Fruit fly (Drosophila melanogaster) whole organism, embryonic: ENCODE measurements around the gene Grip75.

ENCODE experiments used
- CG10267 ChIP-seq: fragments of 200-800 bp; sonication (Bioruptor generic); optimal IDR thresholded peaks from 2 replicates; lab custom pipeline; 2018; ENCODE audit warnings: missing biosample characterization, mild to moderate bottlenecking, missing genetic modification characterization, moderate library complexity
- CG10366 ChIP-seq: fragments of 200-800 bp; sonication (Bioruptor generic); IDR thresholded peaks from 2 replicates; pipeline ENCODE4 v1.3.6; 2022; ENCODE audit warnings: missing biosample characterization, missing genetic modification characterization
- CG10431 ChIP-seq: fragments of 200-800 bp; sonication (Bioruptor generic); optimal IDR thresholded peaks from 3 replicates; lab custom pipeline; 2018; ENCODE audit warnings: missing biosample characterization, mild to moderate bottlenecking, missing genetic modification characterization
- CG11695 ChIP-seq: fragments of 200-800 bp; sonication (Bioruptor generic); IDR thresholded peaks from 3 replicates; pipeline ENCODE4 v1.3.6; 2022; ENCODE audit warnings: missing biosample characterization, missing genetic modification characterization
- CG11696 ChIP-seq: fragments of 200-800 bp; sonication (Bioruptor generic); IDR thresholded peaks from 2 replicates; pipeline ENCODE4 v1.3.6; 2022; ENCODE audit warnings: missing biosample characterization, missing genetic modification characterization
- CG12659 ChIP-seq: fragments of 200-800 bp; sonication (Bioruptor generic); optimal IDR thresholded peaks from 3 replicates; lab custom pipeline; 2017; ENCODE audit warnings: mild to moderate bottlenecking, missing biosample characterization, missing genetic modification reagents, missing genetic modification characterization
- CG13424 ChIP-seq: fragments of 200-800 bp; sonication (Bioruptor generic); optimal IDR thresholded peaks from 2 replicates; lab custom pipeline; 2019; ENCODE audit warnings: missing biosample characterization, mild to moderate bottlenecking, missing genetic modification characterization, moderate library complexity
- CG17385 ChIP-seq: fragments of 200-800 bp; sonication (Bioruptor generic); optimal IDR thresholded peaks from 3 replicates; lab custom pipeline; 2018; ENCODE audit warnings: missing biosample characterization, mild to moderate bottlenecking, missing genetic modification characterization
- CG18764 ChIP-seq: fragments of 200-800 bp; sonication (Bioruptor generic); optimal IDR thresholded peaks from 3 replicates; lab custom pipeline; 2016; ENCODE audit warnings: missing biosample characterization, missing genetic modification characterization
- CG2712 ChIP-seq: fragments of 200-800 bp; optimal IDR thresholded peaks from 3 replicates; lab custom pipeline; 2019; ENCODE audit warnings: missing biosample characterization, mild to moderate bottlenecking, missing genetic modification characterization, moderate library complexity
- CG34224 ChIP-seq: fragments of 200-800 bp; sonication (Bioruptor generic); IDR thresholded peaks from 3 replicates; pipeline ENCODE4 v1.3.6; 2022; ENCODE audit warnings: missing biosample characterization, missing genetic modification characterization; ENCODE audit not compliant: partially characterized antibody
- CG3726 ChIP-seq: fragments of 200-800 bp; sonication (Bioruptor generic); IDR thresholded peaks from 3 replicates; pipeline ENCODE4, ENCODE4 v1.3.6; 2022; ENCODE audit warnings: missing biosample characterization, missing genetic modification characterization
- CG3995 ChIP-seq: fragments of 200-800 bp; sonication (Bioruptor generic); optimal IDR thresholded peaks from 3 replicates; lab custom pipeline; 2016; ENCODE audit warnings: missing biosample characterization, missing genetic modification characterization
- CG4282 ChIP-seq: fragments of 200-800 bp; sonication (Bioruptor generic); optimal IDR thresholded peaks from 2 replicates; lab custom pipeline; 2016; ENCODE audit warnings: missing biosample characterization, missing genetic modification characterization
- CG4424 ChIP-seq: fragments of 200-800 bp; sonication (Bioruptor generic); optimal IDR thresholded peaks from 3 replicates; lab custom pipeline; 2016; ENCODE audit warnings: missing biosample characterization, missing genetic modification characterization
- CG4617 ChIP-seq: fragments of 200-800 bp; sonication (Bioruptor generic); optimal IDR thresholded peaks from 3 replicates; lab custom pipeline; 2016; ENCODE audit warnings: missing biosample characterization, missing genetic modification characterization, borderline replicate concordance
- CG4730 ChIP-seq: fragments of 200-800 bp; sonication (Bioruptor generic); IDR thresholded peaks from 2 replicates; pipeline ENCODE4 v1.3.6; 2022; ENCODE audit warnings: missing biosample characterization, missing genetic modification characterization
- CG6272 ChIP-seq: fragments of 200-800 bp; sonication (Bioruptor generic); IDR thresholded peaks from 2 replicates; pipeline ENCODE4 v1.3.6; 2022; ENCODE audit warnings: missing biosample characterization, missing genetic modification characterization
- CG7357 ChIP-seq: fragments of 200-800 bp; sonication (Bioruptor generic); IDR thresholded peaks from 3 replicates; pipeline ENCODE4 v1.3.6; 2022; ENCODE audit warnings: missing biosample characterization, missing genetic modification characterization
- CG7556 ChIP-seq: fragments of 200-800 bp; sonication (Bioruptor generic); optimal IDR thresholded peaks from 2 replicates; lab custom pipeline; 2017; ENCODE audit warnings: missing biosample characterization, mild to moderate bottlenecking, missing genetic modification characterization
- CG7745 ChIP-seq: fragments of 200-800 bp; sonication (Bioruptor generic); optimal IDR thresholded peaks from 2 replicates; lab custom pipeline; 2018; ENCODE audit warnings: missing biosample characterization, mild to moderate bottlenecking, missing genetic modification characterization, moderate library complexity
- CG8290 ChIP-seq, 3 experiments: fragments of 200-800 bp; sonication (Bioruptor generic); optimal IDR thresholded peaks; 2 replicates each; lab custom pipeline; 2016 to 2019; ENCODE audit warnings: missing biosample characterization in 3 of 3, missing genetic modification characterization in 3 of 3, mild to moderate bottlenecking in 2 of 3, moderate library complexity in 1 of 3
- D19A ChIP-seq: fragments of 200-800 bp; optimal IDR thresholded peaks from 3 replicates; lab custom pipeline; 2019; ENCODE audit warnings: missing biosample characterization, mild to moderate bottlenecking, missing genetic modification characterization, moderate library complexity
- Fer3 ChIP-seq: fragments of 200-800 bp; sonication (Bioruptor generic); optimal IDR thresholded peaks from 2 replicates; lab custom pipeline; 2018; ENCODE audit warnings: missing biosample characterization, mild to moderate bottlenecking, missing genetic modification characterization, moderate library complexity
- H15 ChIP-seq: fragments of 200-800 bp; sonication (Bioruptor generic); IDR thresholded peaks from 3 replicates; pipeline ENCODE4 v1.3.6; 2022; ENCODE audit warnings: missing biosample characterization, missing genetic modification characterization
- Hmx ChIP-seq: fragments of 200-800 bp; sonication (Bioruptor generic); optimal IDR thresholded peaks from 2 replicates; lab custom pipeline; 2016; ENCODE audit warnings: missing biosample characterization, missing genetic modification characterization
- MBD-R2 ChIP-seq: fragments of 200-800 bp; sonication (Bioruptor generic); IDR thresholded peaks from 2 replicates; pipeline ENCODE4 v1.3.6; 2022; ENCODE audit warnings: missing biosample characterization, missing genetic modification characterization
- Mes4 ChIP-seq: fragments of 200-800 bp; sonication (Bioruptor generic); optimal IDR thresholded peaks from 2 replicates; lab custom pipeline; 2016; ENCODE audit warnings: missing biosample characterization, missing genetic modification characterization
- Mrtf ChIP-seq: fragments of 200-800 bp; sonication (Bioruptor generic); IDR thresholded peaks from 3 replicates; pipeline ENCODE4 v1.3.6; 2022; ENCODE audit warnings: missing biosample characterization, missing genetic modification characterization
- Opbp ChIP-seq: fragments of 200-800 bp; sonication (Bioruptor generic); IDR thresholded peaks from 3 replicates; pipeline ENCODE4 v1.3.6; 2022; ENCODE audit warnings: missing biosample characterization, missing genetic modification characterization; ENCODE audit not compliant: partially characterized antibody
- Side ChIP-seq: fragments of 200-800 bp; sonication (Bioruptor generic); optimal IDR thresholded peaks from 2 replicates; lab custom pipeline; 2016; ENCODE audit warnings: missing biosample characterization, missing genetic modification characterization
- al ChIP-seq: fragments of 200-800 bp; sonication (Bioruptor generic); IDR thresholded peaks from 2 replicates; pipeline ENCODE4 v1.3.6; 2022; ENCODE audit warnings: missing biosample characterization, missing genetic modification characterization
- gem ChIP-seq: fragments of 200-800 bp; sonication (Bioruptor generic); optimal IDR thresholded peaks from 2 replicates; lab custom pipeline; 2019; ENCODE audit warnings: missing biosample characterization, mild to moderate bottlenecking, missing genetic modification characterization, moderate library complexity
- gsb-n ChIP-seq: fragments of 200-800 bp; sonication (Bioruptor generic); optimal IDR thresholded peaks from 3 replicates; lab custom pipeline; 2018; ENCODE audit warnings: missing biosample characterization, mild to moderate bottlenecking, missing genetic modification characterization
- hbn ChIP-seq: fragments of 200-800 bp; sonication (Bioruptor generic); IDR thresholded peaks from 2 replicates; pipeline ENCODE4 v1.3.6; 2022; ENCODE audit warnings: missing biosample characterization, missing genetic modification characterization; ENCODE audit not compliant: partially characterized antibody
- hth ChIP-seq: fragments of >200 bp; optimal IDR thresholded peaks from 2 replicates; lab custom pipeline; 2017; ENCODE audit warnings: inconsistent platforms
- jigr1 ChIP-seq: fragments of 200-800 bp; sonication (Bioruptor generic); IDR thresholded peaks from 3 replicates; pipeline ENCODE4 v1.3.6; 2022; ENCODE audit warnings: missing biosample characterization, missing genetic modification characterization
- kay ChIP-seq: fragments of 200-800 bp; sonication (Bioruptor generic); optimal IDR thresholded peaks from 2 replicates; lab custom pipeline; 2016; ENCODE audit warnings: missing biosample characterization, missing genetic modification characterization
- ken ChIP-seq: fragments of 200-800 bp; sonication (Bioruptor generic); IDR thresholded peaks from 3 replicates; pipeline ENCODE4 v1.3.6; 2022; ENCODE audit warnings: missing biosample characterization, missing genetic modification characterization
- nau ChIP-seq: fragments of 200-800 bp; sonication (Bioruptor generic); optimal IDR thresholded peaks from 3 replicates; lab custom pipeline; 2017; ENCODE audit warnings: missing biosample characterization, mild to moderate bottlenecking, missing genetic modification characterization, missing genetic modification reagents
- oc ChIP-seq: fragments of 200-800 bp; sonication (Bioruptor generic); optimal IDR thresholded peaks from 2 replicates; lab custom pipeline; 2018; ENCODE audit warnings: missing biosample characterization, mild to moderate bottlenecking, missing genetic modification characterization, moderate library complexity
- onecut ChIP-seq: fragments of 200-800 bp; sonication (Bioruptor generic); IDR thresholded peaks from 2 replicates; pipeline ENCODE4 v1.3.6; 2022; ENCODE audit warnings: missing biosample characterization, missing genetic modification characterization
- org-1 ChIP-seq: fragments of 200-800 bp; sonication (Bioruptor generic); optimal IDR thresholded peaks from 2 replicates; lab custom pipeline; 2017; ENCODE audit warnings: missing biosample characterization, missing genetic modification characterization
- prd ChIP-seq, 3 experiments: fragments of >200 bp in 2 of 3; fragments of 200-800 bp in 1 of 3; sonication (Bioruptor generic) in 1 of 3; optimal IDR thresholded peaks in 2 of 3; IDR thresholded peaks in 1 of 3; 2 replicates in 2 of 3; 3 replicates in 1 of 3; pipeline versions ENCODE4 v1.3.6 to Lab custom; 2017 to 2022; ENCODE audit warnings: missing biosample characterization in 1 of 3, missing genetic modification characterization in 1 of 3
- seq ChIP-seq: fragments of 200-800 bp; sonication (Bioruptor generic); IDR thresholded peaks from 2 replicates; pipeline ENCODE4 v1.3.6; 2022; ENCODE audit warnings: missing biosample characterization, missing genetic modification characterization
- slbo ChIP-seq: fragments of 200-800 bp; sonication (Bioruptor generic); IDR thresholded peaks from 2 replicates; pipeline ENCODE4 v1.3.6; 2022; ENCODE audit warnings: missing biosample characterization, missing genetic modification characterization
- slou ChIP-seq: fragments of 200-800 bp; sonication (Bioruptor generic); optimal IDR thresholded peaks from 3 replicates; lab custom pipeline; 2016; ENCODE audit warnings: missing biosample characterization, missing genetic modification characterization
- sqz ChIP-seq: fragments of 200-800 bp; sonication (Bioruptor generic); optimal IDR thresholded peaks from 3 replicates; lab custom pipeline; 2018; ENCODE audit warnings: missing biosample characterization, mild to moderate bottlenecking, missing genetic modification characterization
- trem ChIP-seq: fragments of 200-800 bp; optimal IDR thresholded peaks from 3 replicates; lab custom pipeline; 2019; ENCODE audit warnings: missing biosample characterization, mild to moderate bottlenecking, missing genetic modification characterization, moderate library complexity
- wdn ChIP-seq: fragments of 200-800 bp; sonication (Bioruptor generic); IDR thresholded peaks from 2 replicates; pipeline ENCODE4 v1.3.6; 2022; ENCODE audit warnings: missing biosample characterization, missing genetic modification characterization
- zen ChIP-seq: fragments of 200-800 bp; sonication (Bioruptor generic); optimal IDR thresholded peaks from 3 replicates; lab custom pipeline; 2018; ENCODE audit warnings: missing biosample characterization, mild to moderate bottlenecking, missing genetic modification characterization, moderate library complexity

The Grip75 gene

DNA sequence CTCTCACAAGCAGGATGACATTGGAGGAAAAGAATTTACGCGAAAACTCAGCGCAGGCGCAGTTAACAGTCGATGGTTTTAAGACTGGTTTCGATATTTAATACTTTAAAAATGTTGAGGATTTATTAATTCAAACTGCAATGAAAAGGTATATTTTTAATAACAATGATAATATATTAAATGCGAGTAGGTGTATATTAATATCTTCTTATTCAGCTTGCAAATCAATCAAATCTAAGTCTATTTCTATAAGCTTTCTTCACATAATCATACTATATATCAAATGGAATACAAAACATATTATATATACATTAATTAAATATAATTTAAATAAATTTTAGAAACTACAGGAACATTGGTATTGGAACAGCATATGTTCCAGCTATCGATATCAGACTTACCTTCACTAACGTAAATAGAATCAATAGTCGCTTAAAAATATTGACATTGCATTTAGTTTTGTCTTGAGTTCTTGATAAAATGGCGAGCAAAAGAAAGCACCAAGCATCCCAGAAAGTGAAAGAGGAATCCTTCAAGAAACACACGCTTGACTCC lies 47.4 kb upstream of the Grip75 start, which contains the start of the genes TBC1D16 and holn1 (continued):
- TF ChIP-seq CG7745 (tag; lab: Kevin White, UChicago): no peak
- no peak for TF ChIP-seq CG3995 (GFP tag; lab: Kevin White, UChicago)
- no peak for TF ChIP-seq slbo
- no peak for TF ChIP-seq sqz (GFP tag; lab: Kevin White, UChicago)
- peak; percentile 35 for TF ChIP-seq trem (tag; lab: Kevin White, UChicago)
- TF ChIP-seq kay (GFP tag; lab: Kevin White, UChicago): no peak
- TF ChIP-seq CG13424 (tag; lab: Kevin White, UChicago): peak; percentile 13
- TF ChIP-seq H15 (GFP tag; lab: Robert Waterston, UW): no peak
- TF ChIP-seq CG3726: no peak
- no peak for TF ChIP-seq gem (tag; lab: Kevin White, UChicago)
- TF ChIP-seq D19A (tag; lab: Kevin White, UChicago): no peak
- no peak for TF ChIP-seq seq (GFP tag; lab: Robert Waterston, UW)
- TF ChIP-seq slou (GFP tag; lab: Kevin White, UChicago): no peak
- no peak for TF ChIP-seq CG10431 (GFP tag; lab: Kevin White, UChicago)
- no peak for TF ChIP-seq hth
- peak; percentile 50 for TF ChIP-seq MBD-R2 (GFP tag; lab: Robert Waterston, UW)
- TF ChIP-seq Fer3 (tag; lab: Kevin White, UChicago): no peak
- no peak for TF ChIP-seq Side (GFP tag; lab: Kevin White, UChicago)
- no peak for TF ChIP-seq Mes4
- TF ChIP-seq Mrtf (GFP tag; lab: Robert Waterston, UW): no peak
- TF ChIP-seq prd (optimal IDR thresholded peaks at IDR 0.05; lab: Kevin White, UChicago): no peak
- no peak for TF ChIP-seq prd (GFP tag; IDR thresholded peaks at IDR 0.05; lab: Robert Waterston, UW)
- peak; percentile 37 for TF ChIP-seq CG12659
- TF ChIP-seq nau (GFP tag; lab: Kevin White, UChicago): no peak
- no peak for TF ChIP-seq CG4424
- TF ChIP-seq CG7357 (GFP tag; lab: Robert Waterston, UW): no peak
- TF ChIP-seq CG2712: peak; percentile 30
- TF ChIP-seq gsb-n (tag; lab: Kevin White, UChicago): no peak
- TF ChIP-seq al (GFP tag; lab: Robert Waterston, UW): no peak
- no peak for TF ChIP-seq Opbp (GFP tag; lab: Robert Waterston, UW)
- TF ChIP-seq oc (tag; lab: Kevin White, UChicago): no peak
- TF ChIP-seq ken (GFP tag; lab: Robert Waterston, UW): no peak
- TF ChIP-seq onecut (GFP tag; lab: Robert Waterston, UW): peak; percentile 73
- no peak for TF ChIP-seq CG4617 (GFP tag; lab: Kevin White, UChicago)
- no peak for TF ChIP-seq CG17385 (GFP tag; lab: Kevin White, UChicago)
- peak; percentile 45; the same call in 2 of the 3 replicates for TF ChIP-seq CG34224 (GFP tag; lab: Robert Waterston, UW)
- peak; percentile 53; the same call in 1 of the 2 replicates for TF ChIP-seq hbn (GFP tag; lab: Robert Waterston, UW)
- no peak for TF ChIP-seq wdn (GFP tag; lab: Robert Waterston, UW)
- no peak for TF ChIP-seq CG6272 (GFP tag; lab: Robert Waterston, UW)
- TF ChIP-seq CG11695 (GFP tag; lab: Robert Waterston, UW): no peak
- peak; percentile 1 for TF ChIP-seq CG10267
- TF ChIP-seq CG4282 (GFP tag; lab: Kevin White, UChicago): no peak
- no peak for TF ChIP-seq CG10366
- TF ChIP-seq Hmx: no peak
- no peak for TF ChIP-seq jigr1 (GFP tag; lab: Robert Waterston, UW)
- no peak for TF ChIP-seq CG7556
- TF ChIP-seq zen (tag; lab: Kevin White, UChicago): peak; percentile 1
- no peak for TF ChIP-seq CG4730 (GFP tag; lab: Robert Waterston, UW)
- TF ChIP-seq CG18764: no peak
- TF ChIP-seq org-1 (GFP tag; lab: Kevin White, UChicago): no peak
- TF ChIP-seq CG11696 (GFP tag; lab: Robert Waterston, UW): no peak
- no peak for TF ChIP-seq CG8290 (GFP tag; optimal IDR thresholded peaks at IDR 0.05; lab: Kevin White, UChicago)
- no peak for TF ChIP-seq CG8290 (tag; optimal IDR thresholded peaks at IDR 0.05; lab: Kevin White, UChicago)
